Fruit fly (Drosophila melanogaster) whole organism, embryonic: Measurements from ENCODE around the gene CG7484.

Experiments used
- Adf1 ChIP-seq: fragments of 200-800 bp; sonication (Bioruptor generic); IDR thresholded peaks from 2 replicates; pipeline ENCODE4 v1.3.6; 2022; ENCODE audit warnings: missing biosample characterization, missing genetic modification characterization
- Blimp-1 ChIP-seq: fragments of 200-800 bp; sonication (Bioruptor generic); optimal IDR thresholded peaks from 3 replicates; lab custom pipeline; 2018; ENCODE audit warnings: missing biosample characterization, missing genetic modification characterization, mild to moderate bottlenecking, moderate library complexity, missing genetic modification reagents
- BtbVII ChIP-seq: fragments of 200-800 bp; sonication (Bioruptor generic); optimal IDR thresholded peaks from 3 replicates; lab custom pipeline; 2017; ENCODE audit warnings: missing biosample characterization, mild to moderate bottlenecking, missing genetic modification characterization
- CG10274 ChIP-seq: fragments of 200-800 bp; sonication (Bioruptor generic); optimal IDR thresholded peaks from 3 replicates; lab custom pipeline; 2017; ENCODE audit warnings: missing biosample characterization, mild to moderate bottlenecking, missing genetic modification characterization
- CG11456 ChIP-seq: fragments of 200-800 bp; sonication (Bioruptor generic); IDR thresholded peaks from 3 replicates; pipeline ENCODE4 v1.3.6; 2022; ENCODE audit warnings: missing biosample characterization, missing genetic modification characterization
- CG12219 ChIP-seq: fragments of 200-800 bp; sonication (Bioruptor generic); optimal IDR thresholded peaks from 3 replicates; lab custom pipeline; 2018; ENCODE audit warnings: missing biosample characterization, mild to moderate bottlenecking, missing genetic modification characterization
- CG14965 ChIP-seq: fragments of 200-800 bp; sonication (Bioruptor generic); optimal IDR thresholded peaks from 2 replicates; lab custom pipeline; 2016; ENCODE audit warnings: missing biosample characterization, missing genetic modification characterization, borderline replicate concordance
- CG15269 ChIP-seq: fragments of 200-800 bp; sonication (Bioruptor generic); optimal IDR thresholded peaks from 2 replicates; lab custom pipeline; 2018; ENCODE audit warnings: missing biosample characterization, mild to moderate bottlenecking, missing genetic modification characterization, moderate library complexity
- CG15601 ChIP-seq: fragments of 200-800 bp; sonication (Bioruptor generic); optimal IDR thresholded peaks from 3 replicates; lab custom pipeline; 2019; ENCODE audit warnings: missing biosample characterization, mild to moderate bottlenecking, missing genetic modification characterization, moderate library complexity
- CG18599 ChIP-seq: fragments of 200-800 bp; sonication (Bioruptor generic); optimal IDR thresholded peaks from 3 replicates; lab custom pipeline; 2017; ENCODE audit warnings: missing biosample characterization, missing genetic modification characterization, mild to moderate bottlenecking, moderate library complexity, missing genetic modification reagents
- CG3065 ChIP-seq: fragments of 200-800 bp; sonication (Bioruptor generic); optimal IDR thresholded peaks from 2 replicates; lab custom pipeline; 2016; ENCODE audit warnings: missing biosample characterization, missing genetic modification characterization
- CG3163 ChIP-seq: fragments of 200-800 bp; sonication (Bioruptor generic); optimal IDR thresholded peaks from 3 replicates; lab custom pipeline; 2016; ENCODE audit warnings: missing biosample characterization, missing genetic modification characterization
- CG42726 ChIP-seq: fragments of 200-800 bp; sonication (Bioruptor generic); IDR thresholded peaks from 2 replicates; pipeline ENCODE4 v1.3.6; 2022; ENCODE audit warnings: missing biosample characterization, missing genetic modification characterization; ENCODE audit not compliant: partially characterized antibody
- CG5953 ChIP-seq: fragments of 200-800 bp; sonication (Bioruptor generic); IDR thresholded peaks from 2 replicates; pipeline ENCODE4 v1.3.6; 2022; ENCODE audit warnings: missing biosample characterization, missing genetic modification characterization
- CG6254 ChIP-seq: fragments of 200-800 bp; sonication (Bioruptor generic); optimal IDR thresholded peaks from 3 replicates; lab custom pipeline; 2017; ENCODE audit warnings: mild to moderate bottlenecking, missing biosample characterization, missing genetic modification reagents, missing genetic modification characterization
- CG8944 ChIP-seq: fragments of 200-800 bp; sonication (Bioruptor generic); optimal IDR thresholded peaks from 3 replicates; lab custom pipeline; 2016; ENCODE audit warnings: missing biosample characterization, missing genetic modification characterization
- CG9817 ChIP-seq: fragments of 200-800 bp; sonication (Bioruptor generic); optimal IDR thresholded peaks from 2 replicates; lab custom pipeline; 2018; ENCODE audit warnings: missing biosample characterization, mild to moderate bottlenecking, missing genetic modification characterization, moderate library complexity
- Dbx ChIP-seq: fragments of 200-800 bp; sonication (Bioruptor generic); IDR thresholded peaks from 3 replicates; pipeline ENCODE4 v1.3.6; 2022; ENCODE audit warnings: missing biosample characterization, missing genetic modification characterization
- Dip2 ChIP-seq: fragments of 200-800 bp; sonication (Bioruptor generic); IDR thresholded peaks from 2 replicates; pipeline ENCODE4 v1.3.6; 2022; ENCODE audit warnings: missing biosample characterization, missing genetic modification characterization
- Eip74EF ChIP-seq, 2 experiments: fragments of 200-800 bp in 1 of 2; fragments of >200 bp in 1 of 2; sonication (Bioruptor generic) in 1 of 2; optimal IDR thresholded peaks; 2 replicates each; lab custom pipeline; 2017 to 2019; ENCODE audit warnings: missing biosample characterization in 2 of 2, missing genetic modification characterization in 2 of 2, mild to moderate bottlenecking in 1 of 2, moderate library complexity in 1 of 2
- Fer3 ChIP-seq: fragments of 200-800 bp; sonication (Bioruptor generic); optimal IDR thresholded peaks from 2 replicates; lab custom pipeline; 2018; ENCODE audit warnings: missing biosample characterization, mild to moderate bottlenecking, missing genetic modification characterization, moderate library complexity
- HHEX ChIP-seq: fragments of 200-800 bp; sonication (Bioruptor generic); optimal IDR thresholded peaks from 3 replicates; lab custom pipeline; 2017; ENCODE audit warnings: missing biosample characterization, mild to moderate bottlenecking, missing genetic modification characterization, missing genetic modification reagents
- HLHmδ ChIP-seq: fragments of 200-800 bp; sonication (Bioruptor generic); optimal IDR thresholded peaks from 2 replicates; lab custom pipeline; 2018; ENCODE audit warnings: missing biosample characterization, mild to moderate bottlenecking, missing genetic modification characterization, moderate library complexity
- Hr3 ChIP-seq: fragments of 200-800 bp; sonication (Bioruptor generic); optimal IDR thresholded peaks from 3 replicates; lab custom pipeline; 2016; ENCODE audit warnings: missing biosample characterization, missing genetic modification characterization
- Hr39 ChIP-seq: fragments of >200 bp; optimal IDR thresholded peaks from 2 replicates; lab custom pipeline; 2017
- Jarid2 ChIP-seq: fragments of 200-800 bp; sonication (Bioruptor generic); optimal IDR thresholded peaks from 3 replicates; lab custom pipeline; 2017; ENCODE audit warnings: mild to moderate bottlenecking, missing biosample characterization, missing genetic modification reagents, missing genetic modification characterization
- MBD-R2 ChIP-seq: fragments of 200-800 bp; sonication (Bioruptor generic); IDR thresholded peaks from 2 replicates; pipeline ENCODE4 v1.3.6; 2022; ENCODE audit warnings: missing biosample characterization, missing genetic modification characterization
- Sin3A ChIP-seq: fragments of >200 bp; optimal IDR thresholded peaks from 2 replicates; lab custom pipeline; 2018
- Sry-δ ChIP-seq: fragments of 200-800 bp; sonication (Bioruptor generic); optimal IDR thresholded peaks from 2 replicates; lab custom pipeline; 2016; ENCODE audit warnings: missing biosample characterization, missing genetic modification characterization
- YL-1 ChIP-seq: fragments of 200-800 bp; sonication (Bioruptor generic); optimal IDR thresholded peaks from 3 replicates; lab custom pipeline; 2017; ENCODE audit warnings: missing biosample characterization, mild to moderate bottlenecking, missing genetic modification characterization
- bigmax ChIP-seq: fragments of 200-800 bp; sonication (Bioruptor generic); optimal IDR thresholded peaks from 2 replicates; lab custom pipeline; 2018; ENCODE audit warnings: missing biosample characterization, mild to moderate bottlenecking, missing genetic modification characterization
- cas ChIP-seq: fragments of 200-800 bp; sonication (Bioruptor generic); IDR thresholded peaks from 2 replicates; pipeline ENCODE4 v1.3.6; 2022; ENCODE audit warnings: missing biosample characterization, missing genetic modification characterization
- caup ChIP-seq: fragments of 200-800 bp; sonication (Bioruptor generic); optimal IDR thresholded peaks from 3 replicates; lab custom pipeline; 2017; ENCODE audit warnings: missing biosample characterization, mild to moderate bottlenecking, missing genetic modification characterization, moderate library complexity; ENCODE audit not compliant: severe bottlenecking
- cg ChIP-seq: fragments of 200-800 bp; sonication (Bioruptor generic); optimal IDR thresholded peaks from 3 replicates; lab custom pipeline; 2019; ENCODE audit warnings: missing biosample characterization, mild to moderate bottlenecking, missing genetic modification characterization, moderate library complexity
- chm ChIP-seq: fragments of 200-800 bp; sonication (Bioruptor generic); IDR thresholded peaks from 2 replicates; pipeline ENCODE4 v1.3.6; 2022; ENCODE audit warnings: missing biosample characterization, missing genetic modification characterization
- dati ChIP-seq: fragments of 200-800 bp; sonication (Bioruptor generic); IDR thresholded peaks from 2 replicates; pipeline ENCODE4 v1.3.6; 2022; ENCODE audit warnings: missing biosample characterization, missing genetic modification characterization
- exex ChIP-seq: fragments of 200-800 bp; sonication (Bioruptor generic); optimal IDR thresholded peaks from 4 replicates; lab custom pipeline; 2018; ENCODE audit warnings: missing biosample characterization, mild to moderate bottlenecking, missing genetic modification characterization, moderate library complexity
- fd3F ChIP-seq: fragments of 200-800 bp; sonication (Bioruptor generic); optimal IDR thresholded peaks from 2 replicates; lab custom pipeline; 2018; ENCODE audit warnings: missing biosample characterization, mild to moderate bottlenecking, missing genetic modification characterization, moderate library complexity
- fu2 ChIP-seq: fragments of 200-800 bp; sonication (Bioruptor generic); optimal IDR thresholded peaks from 2 replicates; lab custom pipeline; 2016; ENCODE audit warnings: missing biosample characterization, missing genetic modification characterization
- gsb ChIP-seq: fragments of 200-800 bp; sonication (Bioruptor generic); IDR thresholded peaks from 2 replicates; pipeline ENCODE4 v1.3.6; 2022; ENCODE audit warnings: missing biosample characterization, missing genetic modification characterization
- kah ChIP-seq: fragments of 200-800 bp; sonication (Bioruptor generic); optimal IDR thresholded peaks from 2 replicates; lab custom pipeline; 2018; ENCODE audit warnings: missing biosample characterization, mild to moderate bottlenecking, missing genetic modification characterization
- kni ChIP-seq: fragments of 200-800 bp; sonication (Bioruptor generic); optimal IDR thresholded peaks from 3 replicates; lab custom pipeline; 2017; ENCODE audit warnings: mild to moderate bottlenecking, missing biosample characterization, missing genetic modification reagents, missing genetic modification characterization
- lola ChIP-seq, 3 experiments: fragments of >200 bp in 2 of 3; fragments of 200-800 bp in 1 of 3; sonication (Bioruptor generic) in 1 of 3; optimal IDR thresholded peaks; 2 replicates each; lab custom pipeline; 2017 to 2019; ENCODE audit warnings: missing biosample characterization in 3 of 3, missing genetic modification characterization in 3 of 3, mild to moderate bottlenecking in 1 of 3, moderate library complexity in 1 of 3
- pho ChIP-seq: fragments of 200-800 bp; sonication (Bioruptor generic); optimal IDR thresholded peaks from 2 replicates; lab custom pipeline; 2016; ENCODE audit warnings: missing biosample characterization, missing genetic modification characterization
- repo ChIP-seq: fragments of 200-800 bp; sonication (Bioruptor generic); optimal IDR thresholded peaks from 2 replicates; lab custom pipeline; 2016; ENCODE audit warnings: missing biosample characterization, missing genetic modification characterization
- slp2 ChIP-seq: fragments of 200-800 bp; sonication (Bioruptor generic); optimal IDR thresholded peaks from 2 replicates; lab custom pipeline; 2016; ENCODE audit warnings: missing biosample characterization, missing genetic modification characterization
- so ChIP-seq: fragments of 200-800 bp; sonication (Bioruptor generic); IDR thresholded peaks from 3 replicates; pipeline ENCODE4 v1.3.6; 2022; ENCODE audit warnings: missing biosample characterization, missing genetic modification characterization
- sug ChIP-seq: fragments of 200-800 bp; optimal IDR thresholded peaks from 2 replicates; lab custom pipeline; 2019; ENCODE audit warnings: missing biosample characterization, mild to moderate bottlenecking, missing genetic modification characterization, moderate library complexity
- tgo ChIP-seq: fragments of 200-800 bp; sonication (Bioruptor generic); IDR thresholded peaks from 3 replicates; pipeline ENCODE4 v1.3.6; 2022; ENCODE audit warnings: missing biosample characterization, missing genetic modification characterization
- tup ChIP-seq: fragments of 200-800 bp; sonication (Bioruptor generic); optimal IDR thresholded peaks from 2 replicates; lab custom pipeline; 2016; ENCODE audit warnings: missing biosample characterization, mild to moderate bottlenecking, missing genetic modification characterization, moderate library complexity

The CG7484 gene

dm6 chr3L:17615838-17616237 is 38.6 kb upstream of the CG7484 start (continued):
- TF ChIP-seq dati (GFP tag; lab: Robert Waterston, UW) (no peak), Sry-δ (GFP tag; lab: Kevin White, UChicago) (no peak), YL-1 (no peak), CG11456 (GFP tag; lab: Robert Waterston, UW) (no peak), cas (GFP tag; lab: Robert Waterston, UW) (no peak), Eip74EF (GFP tag; optimal IDR thresholded peaks at IDR 0.05; lab: Kevin White, UChicago) (peak in 1 of 2 experiments; percentile 71), CG6254 (GFP tag; lab: Kevin White, UChicago) (no peak), gsb (GFP tag; lab: Robert Waterston, UW) (no peak), Dip2 (GFP tag; lab: Robert Waterston, UW) (no peak), kni (GFP tag; lab: Kevin White, UChicago) (no peak), fu2 (GFP tag; lab: Kevin White, UChicago) (no peak), sug (tag; lab: Kevin White, UChicago) (peak; percentile 27), CG15601 (tag; lab: Kevin White, UChicago) (no peak), CG14965 (no peak), Fer3 (tag; lab: Kevin White, UChicago) (no peak), bigmax (GFP tag; lab: Kevin White, UChicago) (no peak), CG3065 (no peak), repo (GFP tag; lab: Kevin White, UChicago) (no peak), tup (GFP tag; lab: Kevin White, UChicago) (no peak), CG8944 (GFP tag; lab: Kevin White, UChicago) (no peak), Jarid2 (no peak), MBD-R2 (GFP tag; lab: Robert Waterston, UW) (no peak), kah (GFP tag; lab: Kevin White, UChicago) (no peak)

DNA sequence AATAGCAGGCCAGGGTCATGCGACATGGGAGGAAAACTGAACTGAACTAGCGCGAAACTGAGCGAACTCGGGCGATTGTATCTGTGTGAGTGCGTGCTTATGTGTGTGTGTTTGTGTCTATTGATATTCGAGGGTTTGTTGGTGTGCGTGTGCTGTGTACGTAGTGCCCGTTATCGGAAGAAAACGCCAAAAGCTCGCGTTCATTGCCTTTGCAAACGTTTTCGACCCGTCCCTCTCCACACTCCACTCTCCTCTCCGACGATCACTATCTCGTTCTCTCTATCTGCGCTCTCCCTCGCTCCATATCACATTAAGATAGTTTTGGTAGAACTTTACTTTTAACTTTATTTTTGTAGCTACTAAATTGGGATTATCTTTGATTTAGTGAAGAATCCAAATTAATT is 37.5 kb upstream of the CG7484 start:
- TF ChIP-seq tgo (GFP tag; lab: Robert Waterston, UW) = no peak
- peak; percentile 2 for TF ChIP-seq fd3F
- no peak for TF ChIP-seq Blimp-1 (GFP tag; lab: Kevin White, UChicago)
- peak; percentile 73 for TF ChIP-seq exex (tag; lab: Kevin White, UChicago)
- peak; percentile 79 for TF ChIP-seq sug (tag; lab: Kevin White, UChicago)
- TF ChIP-seq CG9817 (tag; lab: Kevin White, UChicago) = no peak
- TF ChIP-seq HHEX (GFP tag; lab: Kevin White, UChicago) = peak; percentile 19
- peak; percentile 69; the same call in 2 of the 3 replicates for TF ChIP-seq so (GFP tag; lab: Robert Waterston, UW)
- TF ChIP-seq CG5953 (GFP tag; lab: Robert Waterston, UW) = no peak
- TF ChIP-seq CG3065 = no peak
- no peak for TF ChIP-seq Hr39 (lab: Kevin White, UChicago)
- peak; percentile 8 for TF ChIP-seq pho (GFP tag; lab: Kevin White, UChicago)
- 0 out of 2 replicates have a peak, but pooled peaks have one; percentile 15 for TF ChIP-seq CG42726 (GFP tag; lab: Robert Waterston, UW)
- peak; percentile 84 for TF ChIP-seq cg (GFP tag; lab: Kevin White, UChicago)
- no peak for TF ChIP-seq CG12219 (GFP tag; lab: Kevin White, UChicago)
- peak; percentile 42; the same call in 1 of the 2 replicates for TF ChIP-seq chm (GFP tag; lab: Robert Waterston, UW)
- no peak for TF ChIP-seq CG18599 (GFP tag; lab: Kevin White, UChicago)
- TF ChIP-seq BtbVII (GFP tag; lab: Kevin White, UChicago) = peak; percentile 1
- no peak for TF ChIP-seq CG10274 (GFP tag; lab: Kevin White, UChicago)
- no peak; the same call in 1 of the 2 replicates for TF ChIP-seq cas (GFP tag; lab: Robert Waterston, UW)
- peak; percentile 42 for TF ChIP-seq CG3163 (GFP tag; lab: Kevin White, UChicago)
- peak; percentile 68 for TF ChIP-seq Adf1 (GFP tag; lab: Robert Waterston, UW)
- peak; percentile 66 for TF ChIP-seq CG15269
- TF ChIP-seq lola (GFP tag; optimal IDR thresholded peaks at IDR 0.05; lab: Kevin White, UChicago) = peak in 1 of 3 experiments; percentile 26
- no peak for TF ChIP-seq Hr3 (GFP tag; lab: Kevin White, UChicago)
- TF ChIP-seq slp2 (GFP tag; lab: Kevin White, UChicago) = no peak
- peak; percentile 21 for TF ChIP-seq caup (GFP tag; lab: Kevin White, UChicago)
- TF ChIP-seq Sin3A (lab: Kevin White, UChicago) = no peak
- peak; percentile 62; the same call in 1 of the 3 replicates for TF ChIP-seq Dbx
- no peak for TF ChIP-seq HLHmδ (GFP tag; lab: Kevin White, UChicago)
